Fruit fly (Drosophila melanogaster): ENCODE results near the gene RnrL.

The RnrL gene

DNA sequence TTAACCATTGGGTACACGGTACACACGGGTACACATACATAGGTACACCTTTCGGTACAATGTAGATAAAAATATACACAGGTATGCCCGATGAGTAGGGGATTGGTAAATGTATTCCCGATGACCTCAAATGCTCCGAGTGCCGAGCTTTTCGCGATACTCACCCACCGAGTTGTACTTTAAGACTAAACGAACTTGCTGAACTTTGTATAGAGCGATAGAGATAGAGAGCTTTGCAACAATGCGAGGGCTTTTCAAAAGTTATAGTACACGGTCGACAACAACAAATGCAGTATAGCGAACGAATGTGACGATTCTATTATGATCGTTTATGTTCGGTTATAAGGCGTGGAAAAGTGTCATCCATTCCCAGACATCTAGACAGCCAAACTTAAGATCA lies 6.1 kb downstream of the RnrL start (continued):
- TF ChIP-seq so (GFP tag; IDR thresholded peaks at IDR 0.05) (peak; percentile 58; the same call in 1 of the 3 replicates), CG12659 (GFP tag; optimal IDR thresholded peaks at IDR 0.05) (peak; percentile 13), nom (GFP tag; optimal IDR thresholded peaks at IDR 0.05) (peak; percentile 69), Hr39 (optimal IDR thresholded peaks at IDR 0.05) (no peak), zen2 (GFP tag; IDR thresholded peaks at IDR 0.05; ENCODE audit: partially characterized antibody) (no peak), H15 (GFP tag; IDR thresholded peaks at IDR 0.05) (no peak), Abd-B (GFP tag; optimal IDR thresholded peaks at IDR 0.05) (no peak), sd (tag; optimal IDR thresholded peaks at IDR 0.05) (peak; percentile 89), CG17912 (GFP tag; optimal IDR thresholded peaks at IDR 0.05) (peak; percentile 23), cas (GFP tag; IDR thresholded peaks at IDR 0.05) (no peak), CG11093 (GFP tag; IDR thresholded peaks at IDR 0.05) (no peak), cwo (GFP tag; optimal IDR thresholded peaks at IDR 0.05) (no peak), ken (GFP tag; IDR thresholded peaks at IDR 0.05) (no peak), tin (GFP tag; optimal IDR thresholded peaks at IDR 0.05) (no peak), CG12071 (GFP tag; optimal IDR thresholded peaks at IDR 0.05) (no peak), Sry-δ (GFP tag; optimal IDR thresholded peaks at IDR 0.05) (no peak), Dp (GFP tag; optimal IDR thresholded peaks at IDR 0.05) (peak; percentile 19), zfh1 (GFP tag; IDR thresholded peaks at IDR 0.05) (no peak), CG9727 (GFP tag; optimal IDR thresholded peaks at IDR 0.05) (no peak), CG6272 (GFP tag; IDR thresholded peaks at IDR 0.05) (no peak), slou (GFP tag; optimal IDR thresholded peaks at IDR 0.05) (no peak), hkb (optimal IDR thresholded peaks at IDR 0.05) (no peak), hkb (GFP tag; IDR thresholded peaks at IDR 0.05) (peak; percentile 30; the same call in 1 of the 2 replicates), Myb (GFP tag; optimal IDR thresholded peaks at IDR 0.05) (no peak), CG12236 (GFP tag; optimal IDR thresholded peaks at IDR 0.05) (no peak), gro (GFP tag; optimal IDR thresholded peaks at IDR 0.05) (peak; percentile 11), CG1529 (GFP tag; optimal IDR thresholded peaks at IDR 0.05) (no peak), crc (GFP tag; optimal IDR thresholded peaks at IDR 0.05) (no peak), CG12155 (GFP tag; optimal IDR thresholded peaks at IDR 0.05) (no peak), Dref (GFP tag; IDR thresholded peaks at IDR 0.05) (no peak), chm (GFP tag; IDR thresholded peaks at IDR 0.05) (no peak), CG2199 (GFP tag; IDR thresholded peaks at IDR 0.05) (peak; percentile 87), luna (GFP tag; optimal IDR thresholded peaks at IDR 0.05) (no peak), pros (GFP tag; optimal IDR thresholded peaks at IDR 0.05) (no peak), CG30020 (tag; optimal IDR thresholded peaks at IDR 0.05) (no peak), CG7987 (GFP tag; optimal IDR thresholded peaks at IDR 0.05) (peak; percentile 10), Spps (tag; optimal IDR thresholded peaks at IDR 0.05) (no peak), z (GFP tag; IDR thresholded peaks at IDR 0.05) (no peak), CG10274 (GFP tag; optimal IDR thresholded peaks at IDR 0.05) (peak; percentile 91), crp (GFP tag; optimal IDR thresholded peaks at IDR 0.05) (no peak), pzg (GFP tag; optimal IDR thresholded peaks at IDR 0.05) (peak; percentile 18), hbn (GFP tag; IDR thresholded peaks at IDR 0.05; ENCODE audit: partially characterized antibody) (no peak), CG5953 (GFP tag; IDR thresholded peaks at IDR 0.05) (no peak), zf30C (GFP tag; optimal IDR thresholded peaks at IDR 0.05) (no peak), Trl (optimal IDR thresholded peaks at IDR 0.05) (no peak), Trl (GFP tag; optimal IDR thresholded peaks at IDR 0.05) (no peak), Fer1 (GFP tag; optimal IDR thresholded peaks at IDR 0.05) (peak; percentile 56), hb (GFP tag; IDR thresholded peaks at IDR 0.05; ENCODE audit: partially characterized antibody) (no peak; the same call in 2 of the 3 replicates), Aef1 (GFP tag; IDR thresholded peaks at IDR 0.05) (peak; percentile 60; the same call in 2 of the 3 replicates)

All from whole organism, embryonic.